Worm (Caenorhabditis elegans) whole organism, L4 larva: Measurements from ENCODE around the gene F55G11.10.

Experiments used
- F49E8.2 ChIP-seq: sonication (generic microtip); optimal IDR thresholded peaks from 2 replicates; lab custom pipeline; 2016; ENCODE audit warnings: missing compliant biosample characterization, mild to moderate bottlenecking, missing genetic modification characterization, borderline replicate concordance
- ceh-20 ChIP-seq: fragments of 200-800 bp; sonication (Bioruptor generic); IDR thresholded peaks from 2 replicates; pipeline ENCODE4 v1.3.6; 2022; ENCODE audit warnings: missing genetic modification reagents, missing genetic modification characterization, missing compliant biosample characterization
- ceh-82 ChIP-seq: sonication (generic microtip); optimal IDR thresholded peaks from 2 replicates; lab custom pipeline; 2017; ENCODE audit warnings: missing biosample characterization, missing genetic modification characterization
- dpl-1 ChIP-seq: fragments of 150-350 bp; optimal IDR thresholded peaks from 2 replicates; lab custom pipeline; 2014; ENCODE audit warnings: missing biosample characterization, missing genetic modification reagents, missing genetic modification characterization
- egl-27 ChIP-seq: sonication (generic microtip); optimal IDR thresholded peaks from 3 replicates; lab custom pipeline; 2017; ENCODE audit warnings: missing biosample characterization, missing genetic modification reagents, missing genetic modification characterization
- lin-15B ChIP-seq: fragments of 150-350 bp; sonication (generic microtip); optimal IDR thresholded peaks from 3 replicates; lab custom pipeline; 2014; ENCODE audit warnings: missing biosample characterization, missing genetic modification characterization
- nhr-25 ChIP-seq: sonication (generic microtip); optimal IDR thresholded peaks from 2 replicates; lab custom pipeline; 2017; ENCODE audit warnings: missing genetic modification characterization, mild to moderate bottlenecking, missing compliant biosample characterization, antibody characterized with exemption, moderate library complexity, borderline replicate concordance; ENCODE audit not compliant: insufficient read depth
- nhr-42 ChIP-seq: fragments of 200-800 bp; sonication (Bioruptor generic); IDR thresholded peaks from 2 replicates; pipeline ENCODE4 v1.3.6; 2022; ENCODE audit warnings: missing genetic modification characterization, missing compliant biosample characterization
- pha-4 ChIP-seq, 2 experiments: fragments of 150-350 bp in 1 of 2; fragments of 200-800 bp in 1 of 2; sonication (Bioruptor generic) in 1 of 2; IDR thresholded peaks in 1 of 2; optimal IDR thresholded peaks in 1 of 2; 2 replicates each; pipeline versions ENCODE4 v1.3.6 to Lab custom; 2014 to 2022; ENCODE audit warnings: missing genetic modification characterization in 2 of 2, missing genetic modification reagents in 2 of 2, missing biosample characterization in 1 of 2, missing compliant biosample characterization in 1 of 2
- pqm-1 ChIP-seq: sonication (generic microtip); optimal IDR thresholded peaks from 2 replicates; lab custom pipeline; 2017; ENCODE audit warnings: missing biosample characterization, missing genetic modification characterization
- unc-39 ChIP-seq: sonication (generic microtip); optimal IDR thresholded peaks from 2 replicates; lab custom pipeline; 2017; ENCODE audit warnings: missing biosample characterization, missing genetic modification characterization
- zag-1 ChIP-seq: fragments of 150-350 bp; optimal IDR thresholded peaks from 2 replicates; lab custom pipeline; 2014; ENCODE audit warnings: missing biosample characterization, missing genetic modification characterization

DNA sequence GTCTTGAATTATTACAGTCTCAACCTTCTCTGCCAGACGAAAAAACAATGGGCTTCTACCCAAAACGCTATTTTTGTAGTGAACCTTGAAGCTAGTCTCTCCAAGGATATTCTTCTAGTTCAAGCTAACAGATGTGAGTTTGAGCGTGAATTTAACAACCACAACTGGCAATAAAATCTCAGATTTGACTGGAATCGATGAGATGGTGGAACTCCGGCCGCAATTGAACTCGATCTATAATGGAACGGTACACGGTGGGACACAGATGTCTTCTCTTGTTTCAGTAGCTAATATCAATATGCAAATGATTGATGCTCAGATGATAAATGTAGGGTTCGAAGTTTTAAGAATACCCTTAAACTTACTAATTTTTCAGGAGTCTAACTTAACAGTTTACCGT lies 29.1 kb downstream of the F55G11.10 start:
- no peak for TF ChIP-seq zag-1 (tag; lab: Kevin White, UChicago)
- TF ChIP-seq F49E8.2, result no peak
- TF ChIP-seq nhr-25 (tag; lab: Kevin White, UChicago), result no peak
- no peak for TF ChIP-seq lin-15B
- TF ChIP-seq egl-27 (tag; lab: Kevin White, UChicago), result no peak
- TF ChIP-seq ceh-82 (tag; lab: Kevin White, UChicago), result no peak
- no peak for TF ChIP-seq nhr-42
- no peak for TF ChIP-seq pqm-1
- TF ChIP-seq pha-4 (GFP tag; IDR thresholded peaks at IDR 0.05; lab: Robert Waterston, UW), result no peak
- no peak for TF ChIP-seq pha-4 (tag; optimal IDR thresholded peaks at IDR 0.05; lab: Kevin White, UChicago)
- no peak for TF ChIP-seq ceh-20 (GFP tag; lab: Robert Waterston, UW)
- no peak for TF ChIP-seq dpl-1 (GFP tag; lab: Kevin White, UChicago)
- TF ChIP-seq unc-39 (tag; lab: Kevin White, UChicago), result no peak
